Worm (Caenorhabditis elegans) whole organism, L1 larva: ENCODE results near the gene nlp-33.

Experiments
- C04F5.9 ChIP-seq: sonication (generic microtip); optimal IDR thresholded peaks from 2 replicates; lab custom pipeline; 2016; ENCODE audit warnings: missing genetic modification characterization, missing compliant biosample characterization
- F16B12.6 ChIP-seq: fragments of 150-350 bp; optimal IDR thresholded peaks from 2 replicates; lab custom pipeline; 2014; ENCODE audit warnings: missing biosample characterization, missing genetic modification characterization
- aha-1 ChIP-seq: fragments of 150-350 bp; optimal IDR thresholded peaks from 2 replicates; lab custom pipeline; 2014; ENCODE audit warnings: missing biosample characterization, missing genetic modification characterization
- aly-2 ChIP-seq: fragments of 150-350 bp; optimal IDR thresholded peaks from 2 replicates; lab custom pipeline; 2014; ENCODE audit warnings: missing biosample characterization, missing genetic modification characterization
- ama-1 ChIP-seq: fragments of 150-350 bp; optimal IDR thresholded peaks from 2 replicates; lab custom pipeline; 2014
- ceh-8 ChIP-seq: fragments of 200-800 bp; sonication (Bioruptor generic); optimal IDR thresholded peaks from 2 replicates; lab custom pipeline; 2018; ENCODE audit warnings: mild to moderate bottlenecking, missing genetic modification characterization, moderate library complexity, missing compliant biosample characterization
- ceh-82 ChIP-seq, 3 experiments: fragments of 150-350 bp in 1 of 3; sonication (generic microtip) in 2 of 3; optimal IDR thresholded peaks; 2 replicates each; lab custom pipeline; 2014 to 2017; ENCODE audit warnings: missing biosample characterization in 3 of 3, missing genetic modification characterization in 3 of 3
- ceh-90 ChIP-seq: sonication (generic microtip); optimal IDR thresholded peaks from 2 replicates; lab custom pipeline; 2016; ENCODE audit warnings: missing genetic modification characterization, missing compliant biosample characterization
- ces-1 ChIP-seq: fragments of 150-350 bp; optimal IDR thresholded peaks from 2 replicates; lab custom pipeline; 2014; ENCODE audit warnings: missing biosample characterization, missing genetic modification reagents, missing genetic modification characterization
- dpl-1 ChIP-seq, 3 experiments: fragments of 150-350 bp in 2 of 3; sonication (generic microtip) in 1 of 3; optimal IDR thresholded peaks; 2 replicates each; lab custom pipeline; 2014 to 2017; ENCODE audit warnings: missing biosample characterization in 3 of 3, missing genetic modification characterization in 3 of 3, missing genetic modification reagents in 3 of 3
- egl-13 ChIP-seq: sonication (generic microtip); optimal IDR thresholded peaks from 2 replicates; lab custom pipeline; 2016; ENCODE audit warnings: missing genotype, missing genetic modification reagents, missing genetic modification characterization, missing compliant biosample characterization
- elt-2 ChIP-seq: sonication (generic microtip); optimal IDR thresholded peaks from 2 replicates; lab custom pipeline; 2016; ENCODE audit warnings: missing genetic modification characterization, mild to moderate bottlenecking, inconsistent platforms, missing compliant biosample characterization, missing genetic modification reagents
- elt-3 ChIP-seq, 6 experiments: fragments of 150-350 bp in 1 of 6; sonication (generic microtip); optimal IDR thresholded peaks; 2 replicates each; lab custom pipeline; 2017 to 2018; ENCODE audit warnings: missing biosample characterization in 6 of 6, missing genetic modification characterization in 6 of 6, inconsistent platforms in 1 of 6
- fkh-10 ChIP-seq: sonication (generic microtip); optimal IDR thresholded peaks from 2 replicates; lab custom pipeline; 2017; ENCODE audit warnings: missing biosample characterization, missing genetic modification reagents, missing genetic modification characterization
- fkh-4 ChIP-seq: sonication (generic microtip); optimal IDR thresholded peaks from 2 replicates; lab custom pipeline; 2016; ENCODE audit warnings: missing compliant biosample characterization, missing genetic modification characterization, borderline replicate concordance
- fkh-8 ChIP-seq: sonication (generic microtip); optimal IDR thresholded peaks from 2 replicates; lab custom pipeline; 2016; ENCODE audit warnings: mild to moderate bottlenecking, missing genetic modification characterization, missing compliant biosample characterization
- grh-1 ChIP-seq: fragments of 200-800 bp; sonication (Bioruptor generic); IDR thresholded peaks from 2 replicates; pipeline ENCODE4 v1.3.6; 2022; ENCODE audit warnings: missing genetic modification reagents, missing genetic modification characterization, missing compliant biosample characterization
- hlh-4 ChIP-seq: sonication (generic microtip); optimal IDR thresholded peaks from 2 replicates; lab custom pipeline; 2016; ENCODE audit warnings: mild to moderate bottlenecking, missing genetic modification characterization, missing compliant biosample characterization
- isw-1 ChIP-seq: fragments of 200-800 bp; sonication (Bioruptor generic); IDR thresholded peaks from 2 replicates; pipeline ENCODE4 v1.3.6; 2022; ENCODE audit warnings: missing genetic modification characterization, missing compliant biosample characterization
- jun-1 ChIP-seq: fragments of 150-350 bp; optimal IDR thresholded peaks from 2 replicates; lab custom pipeline; 2014; ENCODE audit warnings: missing biosample characterization, missing genetic modification reagents, missing genetic modification characterization
- lin-13 ChIP-seq: fragments of 150-350 bp; optimal IDR thresholded peaks from 2 replicates; lab custom pipeline; 2014; ENCODE audit warnings: missing biosample characterization, missing genetic modification reagents, missing genetic modification characterization
- lin-14 ChIP-seq: fragments of 200-800 bp; sonication (Bioruptor generic); optimal IDR thresholded peaks from 2 replicates; lab custom pipeline; 2018; ENCODE audit warnings: mild to moderate bottlenecking, missing genetic modification characterization, moderate library complexity, missing compliant biosample characterization
- lin-15B ChIP-seq: fragments of 150-350 bp; sonication (generic microtip); optimal IDR thresholded peaks from 3 replicates; lab custom pipeline; 2014; ENCODE audit warnings: missing biosample characterization, missing genetic modification characterization
- lin-35 ChIP-seq, 2 experiments: fragments of 150-350 bp; optimal IDR thresholded peaks; 2 replicates each; lab custom pipeline; 2014; ENCODE audit warnings: missing biosample characterization in 2 of 2, missing genetic modification characterization in 2 of 2, missing genetic modification reagents in 2 of 2
- lir-3 ChIP-seq: sonication (generic microtip); optimal IDR thresholded peaks from 2 replicates; lab custom pipeline; 2016; ENCODE audit warnings: mild to moderate bottlenecking, missing genetic modification characterization, moderate library complexity, missing compliant biosample characterization; ENCODE audit not compliant: poor library complexity
- lsy-2 ChIP-seq, 2 experiments: fragments of 150-350 bp; optimal IDR thresholded peaks; 2 replicates each; lab custom pipeline; 2014; ENCODE audit warnings: missing biosample characterization in 2 of 2, missing genetic modification characterization in 2 of 2
- mab-9 ChIP-seq: fragments of 200-800 bp; sonication (Bioruptor generic); IDR thresholded peaks from 2 replicates; pipeline ENCODE4 v1.3.6; 2022; ENCODE audit warnings: missing genetic modification reagents, missing genetic modification characterization, missing compliant biosample characterization
- mdl-1 ChIP-seq, 2 experiments: fragments of 150-350 bp; optimal IDR thresholded peaks; 2 replicates each; lab custom pipeline; 2014 to 2017; ENCODE audit warnings: missing biosample characterization in 2 of 2, missing genetic modification characterization in 2 of 2, inconsistent platforms in 1 of 2
- mef-2 ChIP-seq: fragments of 150-350 bp; optimal IDR thresholded peaks from 2 replicates; lab custom pipeline; 2014; ENCODE audit warnings: missing biosample characterization, missing genetic modification characterization
- mep-1 ChIP-seq: fragments of 150-350 bp; optimal IDR thresholded peaks from 2 replicates; lab custom pipeline; 2014; ENCODE audit warnings: missing biosample characterization, missing genetic modification characterization
- nhr-19 ChIP-seq: fragments of 200-800 bp; sonication (Bioruptor generic); conservative IDR thresholded peaks from 2 replicates; pipeline ENCODE4 v1.3.6; 2022; ENCODE audit warnings: missing genetic modification characterization, missing compliant biosample characterization
- nhr-20 ChIP-seq: sonication (generic microtip); optimal IDR thresholded peaks from 2 replicates; lab custom pipeline; 2016; ENCODE audit warnings: mild to moderate bottlenecking, missing genetic modification characterization, missing compliant biosample characterization
- nhr-28 ChIP-seq: fragments of 150-350 bp; optimal IDR thresholded peaks from 2 replicates; lab custom pipeline; 2014; ENCODE audit warnings: missing biosample characterization, missing genetic modification characterization
- nhr-47 ChIP-seq: sonication (generic microtip); optimal IDR thresholded peaks from 2 replicates; lab custom pipeline; 2016; ENCODE audit warnings: mild to moderate bottlenecking, missing genetic modification characterization, moderate library complexity, missing compliant biosample characterization
- nhr-71 ChIP-seq: sonication (generic microtip); optimal IDR thresholded peaks from 2 replicates; lab custom pipeline; 2016; ENCODE audit warnings: mild to moderate bottlenecking, missing genetic modification characterization, moderate library complexity, missing compliant biosample characterization
- nhr-76 ChIP-seq: sonication (generic microtip); optimal IDR thresholded peaks from 2 replicates; lab custom pipeline; 2017; ENCODE audit warnings: missing biosample characterization, missing genetic modification characterization
- nhr-85 ChIP-seq: sonication (generic microtip); peaks from one replicate; lab custom pipeline; 2016; ENCODE audit warnings: missing genetic modification characterization, inconsistent platforms, missing compliant biosample characterization
- nhr-90 ChIP-seq: sonication (generic microtip); optimal IDR thresholded peaks from 2 replicates; lab custom pipeline; 2016; ENCODE audit warnings: mild to moderate bottlenecking, missing genetic modification characterization, missing compliant biosample characterization; ENCODE audit not compliant: poor library complexity
- pag-3 ChIP-seq: sonication (generic microtip); optimal IDR thresholded peaks from 2 replicates; lab custom pipeline; 2017; ENCODE audit warnings: missing genetic modification characterization, mild to moderate bottlenecking, missing compliant biosample characterization, antibody characterized with exemption, borderline replicate concordance; ENCODE audit not compliant: insufficient read depth
- pax-3 ChIP-seq: fragments of 200-800 bp; sonication (Bioruptor generic); optimal IDR thresholded peaks from 2 replicates; lab custom pipeline; 2018; ENCODE audit warnings: mild to moderate bottlenecking, missing genetic modification characterization, moderate library complexity, missing compliant biosample characterization
- pqm-1 ChIP-seq: sonication (generic microtip); optimal IDR thresholded peaks from 3 replicates; lab custom pipeline; 2017; ENCODE audit warnings: missing biosample characterization, missing genetic modification characterization
- rnt-1 ChIP-seq: sonication (generic microtip); optimal IDR thresholded peaks from 2 replicates; lab custom pipeline; 2016; ENCODE audit warnings: mild to moderate bottlenecking, missing genetic modification characterization, moderate library complexity, missing compliant biosample characterization
- skn-1 ChIP-seq: fragments of 150-350 bp; optimal IDR thresholded peaks from 2 replicates; lab custom pipeline; 2014; ENCODE audit warnings: missing biosample characterization, missing genetic modification characterization
- snu-23 ChIP-seq: sonication (generic microtip); optimal IDR thresholded peaks from 2 replicates; lab custom pipeline; 2016; ENCODE audit warnings: missing genetic modification characterization, missing compliant biosample characterization
- sox-4 ChIP-seq: sonication (generic microtip); optimal IDR thresholded peaks from 2 replicates; lab custom pipeline; 2016; ENCODE audit warnings: missing genetic modification characterization, missing compliant biosample characterization
- sptf-1 ChIP-seq: fragments of 150-350 bp; optimal IDR thresholded peaks from 2 replicates; lab custom pipeline; 2014; ENCODE audit warnings: missing biosample characterization, missing genetic modification characterization
- sup-37 ChIP-seq: fragments of 200-800 bp; sonication (Bioruptor generic); optimal IDR thresholded peaks from 2 replicates; lab custom pipeline; 2018; ENCODE audit warnings: mild to moderate bottlenecking, missing genetic modification characterization, missing compliant biosample characterization
- tbx-2 ChIP-seq: sonication (generic microtip); optimal IDR thresholded peaks from 2 replicates; lab custom pipeline; 2016; ENCODE audit warnings: missing genetic modification characterization, missing compliant biosample characterization
- tlp-1 ChIP-seq: fragments of 150-350 bp; optimal IDR thresholded peaks from 2 replicates; lab custom pipeline; 2014; ENCODE audit warnings: missing biosample characterization, missing genetic modification characterization
- unc-130 ChIP-seq: fragments of 150-350 bp; optimal IDR thresholded peaks from 2 replicates; lab custom pipeline; 2017; ENCODE audit warnings: missing biosample characterization, missing genetic modification characterization, inconsistent platforms
- xbp-1 ChIP-seq: sonication (generic microtip); optimal IDR thresholded peaks from 2 replicates; lab custom pipeline; 2016; ENCODE audit warnings: missing genetic modification characterization, missing compliant biosample characterization
- ztf-11 ChIP-seq, 2 experiments: sonication (generic microtip); optimal IDR thresholded peaks; 2 replicates each; lab custom pipeline; 2016 to 2017; ENCODE audit warnings: missing genetic modification characterization in 2 of 2, missing biosample characterization in 1 of 2, missing compliant biosample characterization in 1 of 2

nlp-33 gene

ce11 chrV:11123817-11124337 lies 23.3 kb upstream of the nlp-33 start, which contains the start of the genes atp-5 and lmtr-3 (continued):
- TF ChIP-seq C04F5.9 (tag; lab: Kevin White, UChicago) (peak; percentile 32), ceh-82 (tag; optimal IDR thresholded peaks at IDR 0.05; lab: Kevin White, UChicago) (peak; percentile 15 to 81 (median 53)), nhr-28 (tag; lab: Kevin White, UChicago) (no peak), elt-2 (peak; percentile 30), sup-37 (no peak), skn-1 (peak; percentile 70), lin-35 (GFP tag; optimal IDR thresholded peaks at IDR 0.05; lab: Kevin White, UChicago) (peak; percentile 70 to 80), nhr-85 (tag; lab: Kevin White, UChicago) (peak; percentile 88), nhr-20 (tag; lab: Kevin White, UChicago) (peak; percentile 78), F16B12.6 (tag; lab: Kevin White, UChicago) (no peak), mep-1 (tag; lab: Kevin White, UChicago) (peak; percentile 75), lin-13 (peak; percentile 59), pax-3 (tag; lab: Kevin White, UChicago) (peak; percentile 68), fkh-10 (GFP tag; lab: Kevin White, UChicago) (no peak), unc-130 (tag; lab: Kevin White, UChicago) (peak; percentile 62), jun-1 (tag; lab: Kevin White, UChicago) (peak; percentile 54), snu-23 (GFP tag; lab: Kevin White, UChicago) (peak; percentile 82), lsy-2 (tag; optimal IDR thresholded peaks at IDR 0.05; lab: Kevin White, UChicago) (peak; percentile 66 to 78), grh-1 (GFP tag; lab: Robert Waterston, UW) (no peak), lin-14 (GFP tag; lab: Kevin White, UChicago) (peak; percentile 90), nhr-71 (peak; percentile 89), nhr-90 (tag; lab: Kevin White, UChicago) (peak; percentile 83), sox-4 (tag; lab: Kevin White, UChicago) (peak; percentile 53), elt-3 (tag; optimal IDR thresholded peaks at IDR 0.05; lab: Kevin White, UChicago) (peak in 1 of 6 experiments; percentile 68), aha-1 (tag; lab: Kevin White, UChicago) (no peak), isw-1 (GFP tag; lab: Robert Waterston, UW) (peak; percentile 65), ceh-8 (GFP tag; lab: Kevin White, UChicago) (no peak), lir-3 (tag; lab: Kevin White, UChicago) (peak; percentile 93), nhr-19 (GFP tag; lab: Robert Waterston, UW) (peak; percentile 75), mdl-1 (tag; optimal IDR thresholded peaks at IDR 0.05; lab: Kevin White, UChicago) (peak in 1 of 2 experiments; percentile 55), nhr-76 (no peak), rnt-1 (tag; lab: Kevin White, UChicago) (peak; percentile 98), ceh-90 (tag; lab: Kevin White, UChicago) (peak; percentile 86), hlh-4 (tag; lab: Kevin White, UChicago) (no peak), lin-15B (tag; lab: Kevin White, UChicago) (peak; percentile 64), pqm-1 (tag; lab: Kevin White, UChicago) (no peak), tlp-1 (tag; lab: Kevin White, UChicago) (no peak), tbx-2 (peak; percentile 80), dpl-1 (GFP tag; optimal IDR thresholded peaks at IDR 0.05; lab: Kevin White, UChicago) (peak; percentile 68 to 81 (median 69)), egl-13 (tag; lab: Kevin White, UChicago) (peak; percentile 58), ztf-11 (tag; optimal IDR thresholded peaks at IDR 0.05; lab: Kevin White, UChicago) (peak in 1 of 2 experiments; percentile 81), pag-3 (peak; percentile 1), xbp-1 (tag; lab: Kevin White, UChicago) (peak; percentile 66), mab-9 (GFP tag; lab: Robert Waterston, UW) (peak; percentile 70; the same call in 1 of the 2 replicates), nhr-47 (tag; lab: Kevin White, UChicago) (peak; percentile 81), ama-1 (lab: Kevin White, UChicago) (no peak), ces-1 (GFP tag; lab: Kevin White, UChicago) (no peak), mef-2 (tag; lab: Kevin White, UChicago) (no peak), aly-2 (tag; lab: Kevin White, UChicago) (no peak), sptf-1 (no peak), fkh-8 (tag; lab: Kevin White, UChicago) (peak; percentile 85), fkh-4 (tag; lab: Kevin White, UChicago) (peak; percentile 82)
